Worm (Caenorhabditis elegans): ENCODE results near the gene ZK856.7.

Gene ZK856.7

ce11 chrV:10244018-10244720 is 42.3 kb downstream of the ZK856.7 start:
- no peak for TF ChIP-seq ceh-16 (tag; optimal IDR thresholded peaks at IDR 0.05)
- no peak for TF ChIP-seq egl-27 (tag; optimal IDR thresholded peaks at IDR 0.05)
- TF ChIP-seq fkh-10 (GFP tag; optimal IDR thresholded peaks at IDR 0.05) = no peak
- TF ChIP-seq elt-2 (tag; optimal IDR thresholded peaks at IDR 0.05) = peak; percentile 68
- no peak for TF ChIP-seq nhr-43 (tag; optimal IDR thresholded peaks at IDR 0.05; ENCODE audit: poor library complexity, severe bottlenecking)
- TF ChIP-seq pqm-1 (tag; optimal IDR thresholded peaks at IDR 0.05) = peak; percentile 2
- no peak for TF ChIP-seq lin-15B (tag; optimal IDR thresholded peaks at IDR 0.05)
- no peak for TF ChIP-seq aly-2 (tag; optimal IDR thresholded peaks at IDR 0.05)
- no peak for TF ChIP-seq ceh-9 (tag; optimal IDR thresholded peaks at IDR 0.05)
- TF ChIP-seq unc-39 (tag; optimal IDR thresholded peaks at IDR 0.05) = no peak

- TF ChIP-seq nhr-12 (tag; optimal IDR thresholded peaks at IDR 0.05) = no peak
- peak; percentile 90 for TF ChIP-seq pha-4 (tag; optimal IDR thresholded peaks at IDR 0.05)
- TF ChIP-seq mml-1 (tag; optimal IDR thresholded peaks at IDR 0.05) = no peak
- peak; percentile 30 for TF ChIP-seq pqm-1 (tag; optimal IDR thresholded peaks at IDR 0.05)
- no peak for TF ChIP-seq skn-1 (tag; optimal IDR thresholded peaks at IDR 0.05)
- TF ChIP-seq ZK546.5 (tag; optimal IDR thresholded peaks at IDR 0.05) = no peak
- peak; percentile 38 for TF ChIP-seq elt-2 (tag; optimal IDR thresholded peaks at IDR 0.05)
These were observed 43.7 kb downstream of the ZK856.7 start for ce11 chrV:10245615-10246014.

- TF ChIP-seq lin-39 (tag; optimal IDR thresholded peaks at IDR 0.05) = peak; percentile 94
- TF ChIP-seq ztf-4 (tag; optimal IDR thresholded peaks at IDR 0.05) = no peak
- TF ChIP-seq ceh-9 (tag; optimal IDR thresholded peaks at IDR 0.05) = no peak
- no peak for TF ChIP-seq ZK546.5 (tag; optimal IDR thresholded peaks at IDR 0.05)
- TF ChIP-seq ceh-28 (tag; optimal IDR thresholded peaks at IDR 0.05) = no peak
- TF ChIP-seq nhr-43 (tag; optimal IDR thresholded peaks at IDR 0.05; ENCODE audit: poor library complexity, severe bottlenecking) = no peak
- no peak for TF ChIP-seq pqm-1 (tag; optimal IDR thresholded peaks at IDR 0.05)
- no peak for TF ChIP-seq unc-62 (GFP tag; optimal IDR thresholded peaks at IDR 0.05)
- TF ChIP-seq snpc-4 (tag; optimal IDR thresholded peaks at IDR 0.05) = peak; percentile 18
- no peak for TF ChIP-seq elt-3 (tag; optimal IDR thresholded peaks at IDR 0.05)
- TF ChIP-seq skn-1 (tag; optimal IDR thresholded peaks at IDR 0.05) = no peak
- no peak for TF ChIP-seq fkh-2 (tag; optimal IDR thresholded peaks at IDR 0.05)
- no peak for TF ChIP-seq nhr-76 (tag; optimal IDR thresholded peaks at IDR 0.05)
- TF ChIP-seq ceh-16 (tag; optimal IDR thresholded peaks at IDR 0.05) = no peak
- no peak for TF ChIP-seq nhr-25 (tag; optimal IDR thresholded peaks at IDR 0.05)
- TF ChIP-seq pha-4 (tag; optimal IDR thresholded peaks at IDR 0.05) = peak; percentile 79
- TF ChIP-seq egl-27 (tag; optimal IDR thresholded peaks at IDR 0.05) = no peak
- peak; percentile 62 for TF ChIP-seq egl-5 (tag; optimal IDR thresholded peaks at IDR 0.05)
- TF ChIP-seq nhr-28 (tag; optimal IDR thresholded peaks at IDR 0.05) = no peak
- TF ChIP-seq nhr-67 (tag; optimal IDR thresholded peaks at IDR 0.05) = no peak
- no peak for TF ChIP-seq nhr-237 (tag; optimal IDR thresholded peaks at IDR 0.05)
- TF ChIP-seq ceh-82 (tag; optimal IDR thresholded peaks at IDR 0.05) = no peak
- TF ChIP-seq ztf-11 (tag; optimal IDR thresholded peaks at IDR 0.05) = no peak
- TF ChIP-seq zag-1 (tag; optimal IDR thresholded peaks at IDR 0.05) = no peak
- no peak for TF ChIP-seq nhr-77 (tag; optimal IDR thresholded peaks at IDR 0.05)
- TF ChIP-seq mml-1 (tag; optimal IDR thresholded peaks at IDR 0.05) = no peak
- no peak for TF ChIP-seq sea-2 (GFP tag; optimal IDR thresholded peaks at IDR 0.05)
- no peak for TF ChIP-seq hmg-11 (tag; optimal IDR thresholded peaks at IDR 0.05)
- TF ChIP-seq nhr-23 (tag; optimal IDR thresholded peaks at IDR 0.05) = no peak
- TF ChIP-seq R02D3.7 (tag; optimal IDR thresholded peaks at IDR 0.05) = no peak
- peak; percentile 66 for TF ChIP-seq nfya-1 (tag; optimal IDR thresholded peaks at IDR 0.05; ENCODE audit: insufficient read depth)
- TF ChIP-seq elt-2 (tag; optimal IDR thresholded peaks at IDR 0.05) = no peak
- TF ChIP-seq ama-1 (optimal IDR thresholded peaks at IDR 0.05) = no peak
- TF ChIP-seq aly-2 (tag; optimal IDR thresholded peaks at IDR 0.05) = no peak
- no peak for TF ChIP-seq elt-1 (tag; optimal IDR thresholded peaks at IDR 0.05)
- no peak for TF ChIP-seq lsy-12 (tag; optimal IDR thresholded peaks at IDR 0.05)
- no peak for TF ChIP-seq daf-12 (tag; optimal IDR thresholded peaks at IDR 0.05)
- peak; percentile 57 for TF ChIP-seq fkh-10 (GFP tag; optimal IDR thresholded peaks at IDR 0.05)
- no peak for TF ChIP-seq nhr-11 (tag; optimal IDR thresholded peaks at IDR 0.05)
- no peak for TF ChIP-seq eor-1 (tag; optimal IDR thresholded peaks at IDR 0.05)
- TF ChIP-seq nhr-12 (tag; optimal IDR thresholded peaks at IDR 0.05) = no peak
- TF ChIP-seq tbx-2 (tag; optimal IDR thresholded peaks at IDR 0.05) = no peak
- TF ChIP-seq unc-39 (tag; optimal IDR thresholded peaks at IDR 0.05) = no peak
- peak; percentile 34 for TF ChIP-seq lin-15B (tag; optimal IDR thresholded peaks at IDR 0.05)
- peak; percentile 89 for TF ChIP-seq mdl-1 (tag; optimal IDR thresholded peaks at IDR 0.05)
- TF ChIP-seq fos-1 (tag; optimal IDR thresholded peaks at IDR 0.05) = no peak
- TF ChIP-seq jun-1 (tag; optimal IDR thresholded peaks at IDR 0.05) = no peak
These were observed 44.6 kb downstream of the ZK856.7 start for ce11 chrV:10246443-10246885.
